Worm (Caenorhabditis elegans) whole organism, L4 larva: ENCODE results near the gene ZC250.4.
"Not testable (repeated sequence)": the region's sequence is repeated elsewhere in the genome, so short reads cannot be mapped to it uniquely, and the experiment has no call there.

Experiments used
- D1046.2 ChIP-seq: fragments of 200-800 bp; sonication (Bioruptor generic); IDR thresholded peaks from 2 replicates; pipeline ENCODE4 v1.3.6; 2022; ENCODE audit warnings: missing genetic modification characterization, missing compliant biosample characterization
- F10B5.3 ChIP-seq: sonication (generic microtip); optimal IDR thresholded peaks from 2 replicates; lab custom pipeline; 2016; ENCODE audit warnings: mild to moderate bottlenecking, missing genetic modification characterization, missing compliant biosample characterization
- F44E2.7 ChIP-seq: fragments of 200-800 bp; sonication (Bioruptor generic); IDR thresholded peaks from 2 replicates; pipeline ENCODE4 v2.1.2; 2022; ENCODE audit warnings: missing genetic modification characterization, missing compliant biosample characterization
- T26A8.4 ChIP-seq: fragments of 200-800 bp; sonication (Bioruptor generic); IDR thresholded peaks from 2 replicates; pipeline ENCODE4 v1.3.6; 2022; ENCODE audit warnings: missing genetic modification characterization, missing compliant biosample characterization
- Y48G9A.11 ChIP-seq: fragments of 200-800 bp; sonication (Bioruptor generic); IDR thresholded peaks from 2 replicates; pipeline ENCODE4 v1.3.6; 2022; ENCODE audit warnings: missing genetic modification reagents, missing genetic modification characterization, missing compliant biosample characterization
- aha-1 ChIP-seq: fragments of 150-350 bp; peaks from one replicate; lab custom pipeline; 2014; ENCODE audit warnings: missing biosample characterization, missing genetic modification characterization
- arid-1 ChIP-seq: fragments of 200-800 bp; sonication (Bioruptor generic); conservative IDR thresholded peaks from 2 replicates; pipeline ENCODE4 v1.3.6; 2022; ENCODE audit warnings: missing genetic modification reagents, missing genetic modification characterization, missing compliant biosample characterization
- attf-4 ChIP-seq: sonication (generic microtip); optimal IDR thresholded peaks from 3 replicates; lab custom pipeline; 2017; ENCODE audit warnings: missing biosample characterization, missing genetic modification characterization
- ceh-44 ChIP-seq: fragments of 200-800 bp; sonication (Bioruptor generic); IDR thresholded peaks from 2 replicates; pipeline ENCODE4 v1.3.6; 2022; ENCODE audit warnings: missing genetic modification reagents, missing genetic modification characterization, missing compliant biosample characterization
- ctbp-1 ChIP-seq: fragments of 200-800 bp; sonication (Bioruptor generic); IDR thresholded peaks from 2 replicates; pipeline ENCODE4 v1.3.6; 2022; ENCODE audit warnings: missing genetic modification reagents, missing genetic modification characterization, missing compliant biosample characterization
- daf-8 ChIP-seq: fragments of 200-800 bp; sonication (Bioruptor generic); IDR thresholded peaks from 2 replicates; pipeline ENCODE4 v1.3.6; 2022; ENCODE audit warnings: missing genetic modification characterization, missing compliant biosample characterization
- dmd-6 ChIP-seq: fragments of 200-800 bp; sonication (Bioruptor generic); IDR thresholded peaks from 2 replicates; pipeline ENCODE4 v1.3.6; 2022; ENCODE audit warnings: missing genetic modification reagents, missing genetic modification characterization, missing compliant biosample characterization
- dmd-9 ChIP-seq: fragments of 200-800 bp; sonication (Bioruptor generic); IDR thresholded peaks from 2 replicates; pipeline ENCODE4 v1.3.6; 2022; ENCODE audit warnings: missing genetic modification reagents, missing genetic modification characterization, missing compliant biosample characterization
- duxl-1 ChIP-seq: sonication (generic microtip); optimal IDR thresholded peaks from 2 replicates; lab custom pipeline; 2016; ENCODE audit warnings: mild to moderate bottlenecking, missing genetic modification characterization, moderate library complexity, missing compliant biosample characterization; ENCODE audit not compliant: poor library complexity
- dve-1 ChIP-seq: sonication (generic microtip); optimal IDR thresholded peaks from 2 replicates; lab custom pipeline; 2017; ENCODE audit warnings: antibody characterized with exemption, mild to moderate bottlenecking, missing genetic modification characterization, missing compliant biosample characterization; ENCODE audit not compliant: insufficient read depth
- egl-43 ChIP-seq: fragments of 200-800 bp; sonication (Bioruptor generic); IDR thresholded peaks from 2 replicates; pipeline ENCODE4 v1.3.6; 2022; ENCODE audit warnings: missing genetic modification reagents, missing genetic modification characterization, missing compliant biosample characterization
- gei-8 ChIP-seq: fragments of 200-800 bp; sonication (Bioruptor generic); optimal IDR thresholded peaks from 2 replicates; lab custom pipeline; 2018; ENCODE audit warnings: mild to moderate bottlenecking, missing genetic modification characterization, missing compliant biosample characterization
- hif-1 ChIP-seq, 2 experiments: sonication (generic microtip); optimal IDR thresholded peaks; 2 replicates each; lab custom pipeline; 2016 to 2017; ENCODE audit warnings: missing compliant biosample characterization in 2 of 2, missing genetic modification characterization in 2 of 2, missing genetic modification reagents in 2 of 2, missing genotype in 2 of 2, mild to moderate bottlenecking in 1 of 2
- hlh-11 ChIP-seq: fragments of 200-800 bp; sonication (Bioruptor generic); optimal IDR thresholded peaks from 2 replicates; lab custom pipeline; 2018; ENCODE audit warnings: mild to moderate bottlenecking, missing genetic modification characterization, missing compliant biosample characterization
- hlh-30 ChIP-seq: sonication (generic microtip); optimal IDR thresholded peaks from 2 replicates; lab custom pipeline; 2017; ENCODE audit warnings: antibody characterized with exemption, mild to moderate bottlenecking, missing genetic modification characterization, missing compliant biosample characterization; ENCODE audit not compliant: insufficient read depth
- hmg-1.1 ChIP-seq: fragments of 200-800 bp; sonication (Bioruptor generic); IDR thresholded peaks from 2 replicates; pipeline ENCODE4 v1.3.6; 2022; ENCODE audit warnings: missing genetic modification reagents, missing genetic modification characterization, missing compliant biosample characterization
- jun-1 ChIP-seq: fragments of 150-350 bp; optimal IDR thresholded peaks from 2 replicates; lab custom pipeline; 2014; ENCODE audit warnings: missing biosample characterization, missing genetic modification reagents, missing genetic modification characterization
- lim-7 ChIP-seq: fragments of 200-800 bp; sonication (Bioruptor generic); IDR thresholded peaks from 2 replicates; pipeline ENCODE4 v1.3.6; 2022; ENCODE audit warnings: missing genetic modification characterization, missing compliant biosample characterization
- lin-13 ChIP-seq: fragments of 150-350 bp; optimal IDR thresholded peaks from 2 replicates; lab custom pipeline; 2014; ENCODE audit warnings: missing biosample characterization, missing genetic modification reagents, missing genetic modification characterization
- lin-38 ChIP-seq: fragments of 200-800 bp; sonication (Bioruptor generic); IDR thresholded peaks from 2 replicates; pipeline ENCODE4 v1.3.6; 2022; ENCODE audit warnings: missing genetic modification reagents, missing genetic modification characterization, missing compliant biosample characterization
- lin-39 ChIP-seq: fragments of 150-350 bp; optimal IDR thresholded peaks from 2 replicates; lab custom pipeline; 2014; ENCODE audit warnings: missing biosample characterization, missing genetic modification reagents, missing genetic modification characterization
- lir-3 ChIP-seq: sonication (generic microtip); optimal IDR thresholded peaks from 2 replicates; lab custom pipeline; 2016; ENCODE audit warnings: mild to moderate bottlenecking, missing genetic modification characterization, missing compliant biosample characterization
- lsy-2 ChIP-seq, 2 experiments: fragments of 150-350 bp in 1 of 2; sonication (generic microtip) in 1 of 2; optimal IDR thresholded peaks; 2 replicates each; lab custom pipeline; 2014 to 2017; ENCODE audit warnings: missing biosample characterization in 2 of 2, missing genetic modification characterization in 2 of 2
- mdt-29 ChIP-seq: fragments of 200-800 bp; sonication (Bioruptor generic); IDR thresholded peaks from 2 replicates; pipeline ENCODE4 v1.3.6; 2022; ENCODE audit warnings: missing genetic modification reagents, missing genetic modification characterization, missing compliant biosample characterization
- mep-1 ChIP-seq: fragments of 150-350 bp; sonication (generic microtip); optimal IDR thresholded peaks from 3 replicates; lab custom pipeline; 2014; ENCODE audit warnings: missing biosample characterization, missing genetic modification characterization
- mxl-3 ChIP-seq: fragments of 200-800 bp; sonication (Bioruptor generic); optimal IDR thresholded peaks from 2 replicates; lab custom pipeline; 2018; ENCODE audit warnings: mild to moderate bottlenecking, missing genetic modification characterization, missing compliant biosample characterization
- nhr-11 ChIP-seq: fragments of 150-350 bp; optimal IDR thresholded peaks from 2 replicates; lab custom pipeline; 2014; ENCODE audit warnings: missing biosample characterization, missing genetic modification characterization
- nhr-28 ChIP-seq: fragments of 150-350 bp; optimal IDR thresholded peaks from 2 replicates; lab custom pipeline; 2014; ENCODE audit warnings: missing biosample characterization, missing genetic modification characterization
- nhr-42 ChIP-seq: fragments of 200-800 bp; sonication (Bioruptor generic); IDR thresholded peaks from 2 replicates; pipeline ENCODE4 v1.3.6; 2022; ENCODE audit warnings: missing genetic modification characterization, missing compliant biosample characterization
- pha-4 ChIP-seq, 2 experiments: fragments of 150-350 bp in 1 of 2; fragments of 200-800 bp in 1 of 2; sonication (Bioruptor generic) in 1 of 2; IDR thresholded peaks in 1 of 2; optimal IDR thresholded peaks in 1 of 2; 2 replicates each; pipeline versions ENCODE4 v1.3.6 to Lab custom; 2014 to 2022; ENCODE audit warnings: missing genetic modification characterization in 2 of 2, missing genetic modification reagents in 2 of 2, missing biosample characterization in 1 of 2, missing compliant biosample characterization in 1 of 2
- php-3 ChIP-seq: fragments of 200-800 bp; sonication (Bioruptor generic); IDR thresholded peaks from 2 replicates; pipeline ENCODE4 v1.3.6; 2022; ENCODE audit warnings: missing genetic modification reagents, missing genetic modification characterization, missing compliant biosample characterization
- set-16 ChIP-seq: fragments of 200-800 bp; sonication (Bioruptor generic); IDR thresholded peaks from 2 replicates; pipeline ENCODE4 v1.3.6; 2022; ENCODE audit warnings: missing genetic modification reagents, missing genetic modification characterization, missing compliant biosample characterization
- skn-1 ChIP-seq: fragments of 150-350 bp; optimal IDR thresholded peaks from 2 replicates; lab custom pipeline; 2014; ENCODE audit warnings: missing biosample characterization, missing genetic modification characterization
- spr-3 ChIP-seq: fragments of 200-800 bp; sonication (Bioruptor generic); optimal IDR thresholded peaks from 2 replicates; lab custom pipeline; 2018; ENCODE audit warnings: mild to moderate bottlenecking, missing genetic modification characterization, missing compliant biosample characterization
- unc-39 ChIP-seq: sonication (generic microtip); optimal IDR thresholded peaks from 2 replicates; lab custom pipeline; 2017; ENCODE audit warnings: missing biosample characterization, missing genetic modification characterization
- unc-62 ChIP-seq, 3 experiments: fragments of 150-350 bp in 1 of 3; sonication (generic microtip); optimal IDR thresholded peaks in 2 of 3; peaks in 1 of 3; 1 replicate in 1 of 3; 2 replicates in 2 of 3; lab custom pipeline; 2014 to 2017; ENCODE audit warnings: missing biosample characterization in 3 of 3, missing genetic modification characterization in 3 of 3, missing genetic modification reagents in 3 of 3, missing genotype in 1 of 3
- vab-7 ChIP-seq: fragments of 200-800 bp; sonication (Bioruptor generic); IDR thresholded peaks from 2 replicates; pipeline ENCODE4 v1.3.6; 2022; ENCODE audit warnings: missing genetic modification reagents, missing genetic modification characterization, missing compliant biosample characterization
- zfp-3 ChIP-seq: fragments of 200-800 bp; sonication (Bioruptor generic); conservative IDR thresholded peaks from 2 replicates; pipeline ENCODE4 v1.3.6; 2022; ENCODE audit warnings: missing genetic modification reagents, missing genetic modification characterization, missing compliant biosample characterization
- zip-11 ChIP-seq: fragments of 200-800 bp; sonication (Bioruptor generic); IDR thresholded peaks from 2 replicates; pipeline ENCODE4 v1.3.6; 2022; ENCODE audit warnings: missing genetic modification characterization, missing compliant biosample characterization
- ztf-7 ChIP-seq: fragments of 150-350 bp; optimal IDR thresholded peaks from 2 replicates; lab custom pipeline; 2014; ENCODE audit warnings: missing biosample characterization, missing genetic modification characterization

ZC250.4 gene

DNA sequence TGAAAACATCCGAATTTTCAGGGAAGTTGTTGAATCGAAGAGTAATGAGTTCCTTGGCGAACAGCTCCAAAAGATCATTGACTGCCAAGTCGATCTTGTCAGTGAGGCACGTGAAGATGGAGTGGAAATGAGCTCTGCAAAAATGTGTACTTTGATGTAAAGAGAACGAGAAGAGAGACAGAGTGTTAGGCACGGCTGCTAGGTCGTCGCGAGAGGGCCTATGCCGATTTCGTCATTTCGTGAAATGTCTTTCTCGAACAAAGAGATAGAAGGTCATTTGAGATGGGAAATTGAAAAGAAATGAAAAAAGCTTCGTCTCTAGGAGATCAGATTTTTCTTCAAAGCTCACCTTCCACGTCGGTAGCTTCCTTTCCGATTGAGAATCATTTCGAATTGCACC lies 33.0 kb downstream of the ZC250.4 start:
- TF ChIP-seq dve-1 (tag; lab: Kevin White, UChicago): no peak
- TF ChIP-seq hif-1 (tag; optimal IDR thresholded peaks at IDR 0.05; lab: Kevin White, UChicago): no peak
- TF ChIP-seq daf-8 (GFP tag; lab: Robert Waterston, UW): no peak
- no peak for TF ChIP-seq lin-13
- peak; percentile 10 for TF ChIP-seq hlh-30
- TF ChIP-seq skn-1: no peak
- no peak for TF ChIP-seq dmd-9
- TF ChIP-seq attf-4 (tag; lab: Kevin White, UChicago): no peak
- TF ChIP-seq aha-1 (tag; lab: Kevin White, UChicago): peak; percentile 52
- peak; percentile 18 for TF ChIP-seq mep-1 (tag; lab: Kevin White, UChicago)
- peak; percentile 60 for TF ChIP-seq ztf-7 (tag; lab: Kevin White, UChicago)
- no peak for TF ChIP-seq lim-7 (GFP tag; lab: Robert Waterston, UW)
- peak in 1 of 2 experiments; percentile 75 for TF ChIP-seq unc-62 (GFP tag; optimal IDR thresholded peaks at IDR 0.05 in 1 of 2; lab: Kevin White, UChicago)
- TF ChIP-seq unc-62 (tag; optimal IDR thresholded peaks at IDR 0.05; lab: Kevin White, UChicago): no peak
- no peak for TF ChIP-seq duxl-1 (tag; lab: Kevin White, UChicago)
- TF ChIP-seq spr-3 (GFP tag; lab: Kevin White, UChicago): peak; percentile 37
- TF ChIP-seq arid-1: no peak
- peak; percentile 42 for TF ChIP-seq nhr-11 (tag; lab: Kevin White, UChicago)
- no peak for TF ChIP-seq gei-8 (GFP tag; lab: Kevin White, UChicago)
- TF ChIP-seq nhr-28 (tag; lab: Kevin White, UChicago): peak; percentile 22
- no peak for TF ChIP-seq lin-39 (tag; lab: Kevin White, UChicago)
- peak; percentile 26 for TF ChIP-seq mxl-3 (GFP tag; lab: Kevin White, UChicago)
- peak; percentile 67 for TF ChIP-seq zip-11 (GFP tag; lab: Robert Waterston, UW)
- TF ChIP-seq F44E2.7 (GFP tag; lab: Robert Waterston, UW): no peak
- TF ChIP-seq unc-39 (tag; lab: Kevin White, UChicago): no peak
- peak in 1 of 2 experiments; percentile 18 for TF ChIP-seq lsy-2 (tag; optimal IDR thresholded peaks at IDR 0.05; lab: Kevin White, UChicago)
- TF ChIP-seq hlh-11 (tag; lab: Kevin White, UChicago): peak; percentile 28
- no peak for TF ChIP-seq lir-3 (tag; lab: Kevin White, UChicago)
- 0 out of 2 replicates have a peak, but pooled peaks have one; percentile 13 for TF ChIP-seq hmg-1.1 (GFP tag; lab: Robert Waterston, UW)
- TF ChIP-seq jun-1 (tag; lab: Kevin White, UChicago): no peak
- no peak for TF ChIP-seq F10B5.3 (tag; lab: Kevin White, UChicago)
- TF ChIP-seq zfp-3 (GFP tag; lab: Robert Waterston, UW): no peak

DNA sequence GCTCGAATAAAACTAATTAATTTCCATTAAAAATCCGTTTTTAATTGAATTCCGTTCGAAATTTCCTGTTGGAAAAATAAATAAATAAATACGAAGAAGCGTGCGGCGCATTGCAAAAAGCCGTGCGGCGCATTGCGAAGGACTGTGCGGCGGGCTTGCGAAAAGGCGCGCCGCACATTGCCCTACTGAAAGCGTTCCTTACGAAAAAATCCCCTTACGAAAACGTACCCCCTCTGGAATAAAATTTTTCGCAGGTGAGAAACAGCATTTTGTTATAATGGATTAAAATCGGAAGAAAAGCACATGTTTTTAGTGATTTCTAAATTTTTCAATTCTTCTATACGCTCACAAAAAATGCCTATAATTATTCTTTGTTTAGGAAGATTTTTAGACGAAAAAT lies 34.7 kb downstream of the ZC250.4 start:
- 0 out of 2 replicates have a peak, but pooled peaks have one; percentile 34 for TF ChIP-seq ceh-44 (GFP tag; lab: Robert Waterston, UW)
- TF ChIP-seq egl-43 (GFP tag; lab: Robert Waterston, UW): peak; percentile 68; the same call in 1 of the 2 replicates
- TF ChIP-seq hmg-1.1 (GFP tag; lab: Robert Waterston, UW): peak; percentile 70
- peak; percentile 44; the same call in 1 of the 2 replicates for TF ChIP-seq ctbp-1 (GFP tag; lab: Robert Waterston, UW)
- peak; percentile 85 for TF ChIP-seq lin-38
- 0 out of 2 replicates have a peak, but pooled peaks have one; percentile 46 for TF ChIP-seq mdt-29 (GFP tag; lab: Robert Waterston, UW)
- peak; percentile 67 for TF ChIP-seq pha-4 (GFP tag; IDR thresholded peaks at IDR 0.05; lab: Robert Waterston, UW)
- not testable (repeated sequence) for TF ChIP-seq pha-4 (tag; optimal IDR thresholded peaks at IDR 0.05; lab: Kevin White, UChicago)
- TF ChIP-seq set-16 (GFP tag; lab: Robert Waterston, UW): peak; percentile 55; the same call in 1 of the 2 replicates
- TF ChIP-seq T26A8.4 (GFP tag; lab: Robert Waterston, UW): peak; percentile 86
- 0 out of 2 replicates have a peak, but pooled peaks have one; percentile 18 for TF ChIP-seq nhr-42 (GFP tag; lab: Robert Waterston, UW)
- TF ChIP-seq dmd-6 (GFP tag; lab: Robert Waterston, UW): peak; percentile 29; the same call in 1 of the 2 replicates
- TF ChIP-seq Y48G9A.11 (GFP tag; lab: Robert Waterston, UW): 0 out of 2 replicates have a peak, but pooled peaks have one; percentile 10
- TF ChIP-seq vab-7 (GFP tag; lab: Robert Waterston, UW): 0 out of 2 replicates have a peak, but pooled peaks have one; percentile 33
- peak; percentile 51; the same call in 1 of the 2 replicates for TF ChIP-seq php-3 (GFP tag; lab: Robert Waterston, UW)
- 0 out of 2 replicates have a peak, but pooled peaks have one; percentile 11 for TF ChIP-seq D1046.2 (GFP tag; lab: Robert Waterston, UW)
